Fruit fly (Drosophila melanogaster) S2 (cell line): ENCODE measurements around the gene CG3434.

Experiments
- CG8478 ChIP-seq: fragments of >200 bp; optimal IDR thresholded peaks from 2 replicates; lab custom pipeline; 2018
- CTCF ChIP-seq, 2 experiments: fragments of >200 bp; optimal IDR thresholded peaks; 2 replicates each; lab custom pipeline; 2018

DNA sequence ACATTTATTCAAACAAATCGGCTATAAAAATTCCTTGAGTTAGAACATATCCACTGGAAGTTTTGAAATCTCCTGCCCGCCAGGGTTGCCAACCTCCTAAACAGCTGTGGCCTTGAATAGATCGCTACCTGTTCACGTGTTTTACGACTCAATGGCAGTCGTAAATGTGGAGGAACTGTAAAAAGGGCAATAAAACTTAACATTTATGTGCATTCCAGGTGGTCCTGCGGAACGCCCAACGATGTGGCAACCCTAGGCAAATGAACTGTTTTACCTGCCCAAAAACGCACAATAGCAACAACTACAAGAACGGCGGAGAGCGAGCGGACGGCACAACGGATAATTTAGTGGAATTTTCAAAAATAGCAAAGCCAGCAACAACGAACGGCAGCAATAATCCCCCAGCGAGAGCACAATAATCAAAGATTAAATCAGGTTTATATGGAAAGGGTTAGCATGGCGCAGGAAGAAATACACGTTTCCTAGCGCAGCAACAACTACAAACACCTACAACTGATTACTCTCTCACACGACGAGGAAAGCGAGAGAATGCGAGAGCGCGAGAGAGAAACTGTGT, 1.2 kb upstream of the CG3434 start:
- TF ChIP-seq CG8478 (no peak), CTCF (optimal IDR thresholded peaks at IDR 0.05; lab: Kevin White, UChicago) (no peak)
